Fruit fly (Drosophila melanogaster): Measurements from ENCODE around the gene Ance-3.

- TF ChIP-seq Hr96 (GFP tag; optimal IDR thresholded peaks at IDR 0.05) (peak; percentile 92), Crg-1 (GFP tag; optimal IDR thresholded peaks at IDR 0.05) (peak; percentile 71), CG1620 (GFP tag; optimal IDR thresholded peaks at IDR 0.05) (peak; percentile 93), toe (GFP tag; optimal IDR thresholded peaks at IDR 0.05) (no peak), Clk (GFP tag; optimal IDR thresholded peaks at IDR 0.05) (peak; percentile 87)
Measured at dm6 chr2L:13904331-13904911, 10.1 kb upstream of the Ance-3 start, which contains the start of gene Smg5.
